Worm (Caenorhabditis elegans) whole organism, early embryonic: ENCODE data around the gene C01B10.3.
"Not testable (repeated sequence)": the region's sequence is repeated elsewhere in the genome, so short reads cannot be mapped to it uniquely, and the experiment has no call there.

Experiments
- B0310.2 ChIP-seq: sonication (generic microtip); optimal IDR thresholded peaks from 2 replicates; lab custom pipeline; 2016; ENCODE audit warnings: mild to moderate bottlenecking, missing genetic modification characterization, missing compliant biosample characterization
- F13C5.2 ChIP-seq: sonication (generic microtip); optimal IDR thresholded peaks from 2 replicates; lab custom pipeline; 2017; ENCODE audit warnings: mild to moderate bottlenecking, missing genetic modification characterization, inconsistent platforms, missing compliant biosample characterization
- aly-1 ChIP-seq: sonication (generic microtip); optimal IDR thresholded peaks from 2 replicates; lab custom pipeline; 2016; ENCODE audit warnings: missing genetic modification characterization, missing compliant biosample characterization
- ama-1 ChIP-seq: fragments of 150-350 bp; optimal IDR thresholded peaks from 2 replicates; lab custom pipeline; 2014
- ceh-13 ChIP-seq: fragments of 200-800 bp; sonication (Bioruptor generic); optimal IDR thresholded peaks from 2 replicates; lab custom pipeline; 2018; ENCODE audit warnings: mild to moderate bottlenecking, missing genetic modification characterization, missing compliant biosample characterization
- ceh-36 ChIP-seq: sonication (generic microtip); optimal IDR thresholded peaks from 2 replicates; lab custom pipeline; 2016; ENCODE audit warnings: missing genetic modification characterization, inconsistent platforms, missing compliant biosample characterization
- ets-7 ChIP-seq: sonication (generic microtip); optimal IDR thresholded peaks from 2 replicates; lab custom pipeline; 2016; ENCODE audit warnings: missing genotype, missing genetic modification characterization, missing compliant biosample characterization
- flt-1 ChIP-seq: fragments of 200-800 bp; sonication (Bioruptor generic); IDR thresholded peaks from 2 replicates; pipeline ENCODE4 v1.3.6; 2022; ENCODE audit warnings: missing genetic modification characterization, missing compliant biosample characterization
- hmbx-1 ChIP-seq: sonication (generic microtip); optimal IDR thresholded peaks from 2 replicates; lab custom pipeline; 2016; ENCODE audit warnings: mild to moderate bottlenecking, missing genetic modification characterization, missing compliant biosample characterization
- hmg-4 ChIP-seq: fragments of 200-800 bp; sonication (Bioruptor generic); optimal IDR thresholded peaks from 2 replicates; lab custom pipeline; 2018; ENCODE audit warnings: mild to moderate bottlenecking, missing genetic modification characterization, missing compliant biosample characterization
- hnd-1 ChIP-seq: sonication (generic microtip); optimal IDR thresholded peaks from 2 replicates; lab custom pipeline; 2016; ENCODE audit warnings: missing genetic modification characterization, missing compliant biosample characterization
- pes-1 ChIP-seq: fragments of 200-800 bp; sonication (Bioruptor generic); IDR thresholded peaks from 2 replicates; pipeline ENCODE4 v1.3.6; 2022; ENCODE audit warnings: missing genetic modification reagents, missing genetic modification characterization, missing compliant biosample characterization
- scrt-1 ChIP-seq: fragments of 200-800 bp; sonication (Bioruptor generic); IDR thresholded peaks from 2 replicates; pipeline ENCODE4 v1.3.6; 2022; ENCODE audit warnings: missing genetic modification characterization, missing compliant biosample characterization
- sea-1 ChIP-seq: fragments of 200-800 bp; sonication (Bioruptor generic); conservative IDR thresholded peaks from 2 replicates; pipeline ENCODE4 v1.3.6; 2022; ENCODE audit warnings: missing genetic modification characterization, missing compliant biosample characterization
- tbx-11 ChIP-seq: fragments of 200-800 bp; sonication (Bioruptor generic); IDR thresholded peaks from 2 replicates; pipeline ENCODE4 v1.3.6; 2022; ENCODE audit warnings: missing genetic modification characterization, missing compliant biosample characterization
- tbx-37 ChIP-seq: fragments of 200-800 bp; sonication (Bioruptor generic); conservative IDR thresholded peaks from 2 replicates; pipeline ENCODE4 v1.3.6; 2022; ENCODE audit warnings: missing genetic modification reagents, missing genetic modification characterization, missing compliant biosample characterization
- tra-4 ChIP-seq: sonication (generic microtip); optimal IDR thresholded peaks from 2 replicates; lab custom pipeline; 2017; ENCODE audit warnings: missing genetic modification characterization, missing compliant biosample characterization

The C01B10.3 gene

ce11 chrIV:6605863-6606262 lies 15.3 kb downstream of the C01B10.3 start, which contains the start of gene nstp-2:
nstp-2 (minus strand) TSS chrIV:6606188.
- TF ChIP-seq flt-1 (GFP tag; lab: Robert Waterston, UW) (no peak), B0310.2 (tag; lab: Kevin White, UChicago) (no peak), hmbx-1 (no peak), ceh-13 (GFP tag; lab: Kevin White, UChicago) (no peak), sea-1 (no peak)

ce11 chrIV:6603549-6603948 lies 17.6 kb downstream of the C01B10.3 start:
- TF ChIP-seq hmg-4 (GFP tag; lab: Kevin White, UChicago) (no peak), tra-4 (tag; lab: Kevin White, UChicago) (no peak), B0310.2 (tag; lab: Kevin White, UChicago) (no peak), pes-1 (no peak), scrt-1 (GFP tag; lab: Robert Waterston, UW) (no peak), ets-7 (tag; lab: Kevin White, UChicago) (no peak), ama-1 (lab: Kevin White, UChicago) (no peak), hmbx-1 (no peak), ceh-36 (tag; lab: Kevin White, UChicago) (no peak), flt-1 (GFP tag; lab: Robert Waterston, UW) (no peak), tbx-37 (GFP tag; lab: Robert Waterston, UW) (no peak), aly-1 (no peak)

ce11 chrIV:6602376-6602775 lies 18.8 kb downstream of the C01B10.3 start, which contains the start of gene F15B10.3:
F15B10.3 (plus strand) TSS chrIV:6602676.
- TF ChIP-seq hmbx-1 (no peak), F13C5.2 (no peak), tbx-11 (GFP tag; lab: Robert Waterston, UW) (no peak), B0310.2 (tag; lab: Kevin White, UChicago) (no peak), tbx-37 (GFP tag; lab: Robert Waterston, UW) (no peak)

- TF ChIP-seq ceh-36 (tag; lab: Kevin White, UChicago) (no peak), ama-1 (lab: Kevin White, UChicago) (no peak), tra-4 (tag; lab: Kevin White, UChicago) (no peak), aly-1 (no peak), ets-7 (tag; lab: Kevin White, UChicago) (no peak), ceh-13 (GFP tag; lab: Kevin White, UChicago) (no peak), hmg-4 (GFP tag; lab: Kevin White, UChicago) (no peak), pes-1 (no peak), tbx-37 (GFP tag; lab: Robert Waterston, UW) (no peak), hmbx-1 (no peak), sea-1 (no peak), scrt-1 (GFP tag; lab: Robert Waterston, UW) (no peak), tbx-11 (GFP tag; lab: Robert Waterston, UW) (no peak), F13C5.2 (no peak)
Observed at ce11 chrIV:6601213-6601724, 19.9 kb downstream of the C01B10.3 start, which contains the start of gene sup-36. sup-36 (plus strand) TSS chrIV:6601674.

- no peak for TF ChIP-seq hnd-1 (tag; lab: Kevin White, UChicago)
- no peak for TF ChIP-seq hmg-4 (GFP tag; lab: Kevin White, UChicago)
- TF ChIP-seq flt-1 (GFP tag; lab: Robert Waterston, UW): no peak
- TF ChIP-seq scrt-1 (GFP tag; lab: Robert Waterston, UW): no peak
- no peak for TF ChIP-seq ets-7 (tag; lab: Kevin White, UChicago)
- TF ChIP-seq aly-1: no peak
- no peak for TF ChIP-seq sea-1
- no peak for TF ChIP-seq ceh-36 (tag; lab: Kevin White, UChicago)
- no peak for TF ChIP-seq pes-1
- no peak for TF ChIP-seq B0310.2 (tag; lab: Kevin White, UChicago)
- TF ChIP-seq ceh-13 (GFP tag; lab: Kevin White, UChicago): no peak
- TF ChIP-seq F13C5.2: no peak
- no peak for TF ChIP-seq tbx-37 (GFP tag; lab: Robert Waterston, UW)
- no peak for TF ChIP-seq hmbx-1
- TF ChIP-seq ama-1 (lab: Kevin White, UChicago): no peak
- no peak for TF ChIP-seq tra-4 (tag; lab: Kevin White, UChicago)
- TF ChIP-seq tbx-11 (GFP tag; lab: Robert Waterston, UW): no peak
Observed at ce11 chrIV:6599447-6599846, 21.7 kb downstream of the C01B10.3 start, which contains the start of gene F38A5.8. F38A5.8 (plus strand) TSS chrIV:6599747.

ce11 chrIV:6598740-6599139 lies 22.4 kb downstream of the C01B10.3 start, which contains the start of gene nspb-5:
nspb-5 (plus strand) TSS chrIV:6599040.
- not testable (repeated sequence) for TF ChIP-seq pes-1; sea-1; scrt-1 (GFP tag; lab: Robert Waterston, UW)

- TF ChIP-seq B0310.2 (tag; lab: Kevin White, UChicago); hmg-4 (GFP tag; lab: Kevin White, UChicago); hmbx-1: not testable (repeated sequence)
Observed at ce11 chrIV:6597918-6598317, 23.2 kb downstream of the C01B10.3 start, which contains the start of gene nspb-4. nspb-4 (plus strand) TSS chrIV:6598218.

ce11 chrIV:6597298-6597697 lies 23.9 kb downstream of the C01B10.3 start, which contains the start of gene F38A5.6:
F38A5.6 (minus strand) TSS chrIV:6597398.
- TF ChIP-seq tbx-37 (GFP tag; lab: Robert Waterston, UW) (no peak), tra-4 (tag; lab: Kevin White, UChicago) (no peak), ceh-36 (tag; lab: Kevin White, UChicago) (no peak), ama-1 (lab: Kevin White, UChicago) (no peak), scrt-1 (GFP tag; lab: Robert Waterston, UW) (no peak), sea-1 (no peak), tbx-11 (GFP tag; lab: Robert Waterston, UW) (no peak), ets-7 (tag; lab: Kevin White, UChicago) (no peak), aly-1 (no peak), ceh-13 (GFP tag; lab: Kevin White, UChicago) (no peak)
